Fruit fly (Drosophila melanogaster): ENCODE measurements around the gene CG18788.
A peak's percentile ranks its signal among the peaks of the same experiment; 100 is the strongest.

- TF ChIP-seq EcR (GFP tag; optimal IDR thresholded peaks at IDR 0.05) (peak in 1 of 2 experiments; percentile 51), usp (GFP tag; optimal IDR thresholded peaks at IDR 0.05) (no peak), psq (optimal IDR thresholded peaks at IDR 0.05) (no peak)
Observed at dm6 chr2L:12004211-12004979, 29.6 kb upstream of the CG18788 start.
